Worm (Caenorhabditis elegans): Measurements from ENCODE around the gene C54D1.7.

Gene C54D1.7

DNA sequence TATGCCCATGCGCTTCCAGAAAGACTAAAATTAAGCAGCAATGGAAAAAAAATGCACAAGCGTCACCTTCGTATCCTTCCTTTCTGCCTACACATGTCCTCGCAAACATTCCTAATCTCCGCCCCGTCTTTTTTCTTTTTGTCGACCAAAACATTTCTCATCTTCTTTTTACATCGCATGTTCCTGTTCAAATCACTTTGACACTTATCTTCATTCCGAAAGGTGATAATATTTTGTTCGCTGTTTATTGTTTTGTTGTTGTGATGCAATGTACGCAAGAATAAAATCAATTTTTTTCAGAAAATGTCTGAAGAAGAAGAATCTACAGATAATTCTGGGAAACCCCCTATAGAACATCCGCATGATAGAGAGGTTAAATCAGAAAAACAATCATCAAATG lies 29.5 kb downstream of the C54D1.7 start, which contains the start of gene ist-1:
Gene ist-1 (plus strand): TSS at position 301 of the 400 bp plus-strand sequence.
- no peak for TF ChIP-seq nhr-2 (tag; optimal IDR thresholded peaks at IDR 0.05)
- no peak for TF ChIP-seq hlh-1 (tag; optimal IDR thresholded peaks at IDR 0.05)

DNA sequence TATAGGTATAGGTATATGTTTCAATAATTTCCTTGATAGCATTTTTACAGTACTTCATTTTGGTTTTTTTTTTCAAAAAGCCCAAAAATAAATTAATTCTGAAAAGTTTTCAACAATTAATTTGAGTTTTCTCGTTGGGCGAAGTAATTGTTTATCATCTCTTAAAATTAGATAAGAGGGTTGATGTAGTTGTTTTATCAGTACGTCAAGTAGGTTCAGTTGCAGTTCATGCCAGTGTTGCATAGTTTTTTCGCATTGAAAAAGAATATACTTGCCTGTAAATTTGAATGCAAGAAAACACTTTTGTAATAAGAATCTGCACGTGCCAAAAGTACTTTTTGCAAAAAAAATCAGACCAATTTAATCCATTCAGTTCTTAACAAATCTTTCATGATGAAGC lies 30.7 kb downstream of the C54D1.7 start:
- no peak for TF ChIP-seq ceh-39 (tag; optimal IDR thresholded peaks at IDR 0.05)
- no peak for TF ChIP-seq nhr-237 (tag; optimal IDR thresholded peaks at IDR 0.05)
- TF ChIP-seq tbx-8 (GFP tag; optimal IDR thresholded peaks at IDR 0.05), result no peak
- TF ChIP-seq drap-1 (GFP tag; optimal IDR thresholded peaks at IDR 0.05), result no peak

DNA sequence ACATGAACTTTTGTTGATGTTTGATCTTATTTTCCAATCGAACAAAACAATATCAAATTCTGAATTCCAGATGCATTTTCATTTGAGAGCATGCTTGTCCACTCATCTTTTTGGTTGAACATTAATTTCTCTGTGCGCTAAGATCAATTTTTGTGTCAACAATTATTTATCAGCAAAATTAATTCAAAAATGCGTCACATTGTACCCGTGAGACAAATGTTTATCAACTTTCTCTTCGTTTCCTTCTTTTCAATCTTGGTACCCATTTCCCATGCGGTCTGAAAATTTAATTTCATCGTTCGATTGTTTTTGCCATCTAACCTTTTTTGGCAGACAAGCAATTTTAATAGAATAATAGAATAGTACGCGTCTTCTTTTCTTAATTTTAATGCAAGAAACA lies 31.8 kb downstream of the C54D1.7 start:
- TF ChIP-seq mls-2 (tag; optimal IDR thresholded peaks at IDR 0.05) (no peak), lin-32 (GFP tag; optimal IDR thresholded peaks at IDR 0.05) (no peak), elt-1 (tag; optimal IDR thresholded peaks at IDR 0.05; ENCODE audit: borderline replicate concordance, insufficient read depth) (no peak), unc-62 (GFP tag; optimal IDR thresholded peaks at IDR 0.05) (no peak)

DNA sequence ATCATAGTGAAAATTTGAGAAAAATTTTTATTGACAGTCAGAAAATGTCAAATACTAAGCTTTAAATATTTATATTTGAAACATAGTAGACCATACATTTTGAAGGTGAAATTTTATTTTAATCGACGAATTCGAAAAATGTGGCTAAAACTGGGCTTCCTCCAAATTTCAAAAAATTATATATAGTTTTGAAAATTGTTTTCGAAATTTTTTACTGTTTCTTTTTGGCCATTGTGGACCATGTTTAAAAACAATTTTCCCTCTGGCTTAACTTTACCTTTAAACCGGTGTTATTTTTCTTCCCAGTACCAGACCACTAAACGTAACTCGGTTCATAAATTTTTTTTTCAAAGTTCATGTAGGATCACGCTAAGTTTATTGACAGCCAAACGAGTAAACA lies 33.2 kb downstream of the C54D1.7 start:
- no peak for TF ChIP-seq elt-3 (tag; optimal IDR thresholded peaks at IDR 0.05)

DNA sequence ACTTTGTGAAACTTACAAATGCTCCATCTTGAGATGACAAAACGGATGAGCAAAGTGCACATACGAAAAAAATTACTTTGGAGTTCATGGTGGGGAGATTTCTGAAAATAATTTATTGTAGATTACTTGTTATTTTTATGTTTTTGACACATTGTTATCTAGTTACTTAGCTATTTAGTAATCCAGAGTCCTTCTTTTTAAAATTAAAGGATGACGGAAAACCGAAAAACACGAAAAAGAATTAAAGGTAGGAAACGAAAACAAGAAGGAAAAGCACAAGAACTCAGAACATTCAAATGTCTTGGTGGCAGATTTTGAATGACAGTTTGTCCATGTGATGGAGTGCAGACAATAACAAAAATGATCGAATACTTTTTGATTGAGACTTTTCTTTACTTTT lies 38.9 kb downstream of the C54D1.7 start, which contains the start of gene hen-1:
Gene hen-1 (minus strand): TSS at position 101 of the 400 bp plus-strand sequence.
- TF ChIP-seq sem-2 (GFP tag; optimal IDR thresholded peaks at IDR 0.05) (no peak), pha-4 (tag; optimal IDR thresholded peaks at IDR 0.05) (no peak), flh-1 (GFP tag; optimal IDR thresholded peaks at IDR 0.05) (no peak), unc-39 (tag; optimal IDR thresholded peaks at IDR 0.05) (no peak), nhr-76 (tag; optimal IDR thresholded peaks at IDR 0.05) (no peak), tbx-8 (GFP tag; optimal IDR thresholded peaks at IDR 0.05) (no peak), nhr-2 (tag; optimal IDR thresholded peaks at IDR 0.05) (no peak), nhr-12 (tag; optimal IDR thresholded peaks at IDR 0.05) (no peak), ceh-83 (GFP tag; optimal IDR thresholded peaks at IDR 0.05) (no peak), hlh-1 (tag; optimal IDR thresholded peaks at IDR 0.05) (no peak), ceh-43 (GFP tag; optimal IDR thresholded peaks at IDR 0.05) (no peak), sptf-1 (tag; optimal IDR thresholded peaks at IDR 0.05) (no peak), blmp-1 (tag; optimal IDR thresholded peaks at IDR 0.05) (no peak)

DNA sequence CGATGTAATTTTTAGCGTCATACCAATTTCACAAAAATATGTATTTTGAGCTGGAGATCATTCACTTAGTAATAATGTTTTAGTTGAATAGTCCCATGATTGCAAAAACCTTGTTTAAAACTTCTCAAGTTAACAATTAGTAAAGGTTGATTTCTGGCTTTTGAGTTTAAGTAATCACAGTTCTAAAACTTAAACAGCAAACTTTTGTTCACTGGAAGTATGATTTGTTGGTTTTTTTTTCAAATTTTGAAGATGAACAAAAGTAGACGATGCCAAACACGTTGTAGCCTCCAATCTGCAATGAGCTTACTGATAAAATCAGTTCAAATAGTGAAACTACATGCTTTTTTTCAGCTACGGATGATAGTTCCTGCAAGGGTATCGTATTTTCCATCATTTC lies 43.2 kb downstream of the C54D1.7 start, which contains the start of gene C36B7.1:
Gene C36B7.1 (plus strand): TSS at position 301 of the 400 bp plus-strand sequence.
- no peak for TF ChIP-seq unc-39 (tag; optimal IDR thresholded peaks at IDR 0.05)

DNA sequence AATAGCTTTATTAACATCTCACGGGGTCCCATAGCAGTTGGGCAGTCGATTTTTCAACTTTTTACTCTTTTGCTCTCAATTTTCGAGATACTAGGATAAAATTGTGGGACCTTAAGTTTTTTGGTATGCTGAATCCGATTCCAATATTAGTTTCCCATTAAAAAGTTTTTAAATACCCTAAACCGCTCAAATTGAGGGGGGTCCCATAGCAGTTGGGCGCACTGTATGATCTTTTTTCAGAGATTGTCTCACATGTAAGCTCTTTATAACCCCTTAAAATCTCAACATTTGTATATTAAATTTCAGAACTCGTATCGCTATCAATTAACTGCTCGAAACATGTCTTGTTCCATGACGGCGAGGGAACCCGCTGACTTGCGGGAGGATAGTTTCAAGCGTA lies 49.7 kb downstream of the C54D1.7 start, which contains the start of gene C36B7.2:
Gene C36B7.2 (plus strand): TSS at position 301 of the 400 bp plus-strand sequence.
- TF ChIP-seq lin-32 (GFP tag; optimal IDR thresholded peaks at IDR 0.05), result no peak
- TF ChIP-seq unc-120 (tag; optimal IDR thresholded peaks at IDR 0.05; ENCODE audit: poor library complexity, severe bottlenecking), result no peak
- no peak for TF ChIP-seq nhr-237 (tag; optimal IDR thresholded peaks at IDR 0.05)
- TF ChIP-seq lsy-2 (tag; optimal IDR thresholded peaks at IDR 0.05), result no peak
- TF ChIP-seq nhr-12 (tag; optimal IDR thresholded peaks at IDR 0.05), result no peak
- no peak for TF ChIP-seq elt-3 (tag; optimal IDR thresholded peaks at IDR 0.05)
- no peak for TF ChIP-seq bed-3 (GFP tag; optimal IDR thresholded peaks at IDR 0.05)
- no peak for TF ChIP-seq unc-39 (tag; optimal IDR thresholded peaks at IDR 0.05)
- no peak for TF ChIP-seq ham-2 (GFP tag; optimal IDR thresholded peaks at IDR 0.05)
- TF ChIP-seq lin-13 (tag; optimal IDR thresholded peaks at IDR 0.05), result no peak
- no peak for TF ChIP-seq flh-1 (GFP tag; optimal IDR thresholded peaks at IDR 0.05)
- TF ChIP-seq blmp-1 (tag; optimal IDR thresholded peaks at IDR 0.05), result no peak
